Worm (Caenorhabditis elegans) whole organism, late embryonic: ENCODE data around the gene txt-9.

Source experiments
- C08G9.2 ChIP-seq: sonication (generic microtip); optimal IDR thresholded peaks from 2 replicates; lab custom pipeline; 2016; ENCODE audit warnings: mild to moderate bottlenecking, missing genetic modification characterization, moderate library complexity, missing compliant biosample characterization
- F13H6.1 ChIP-seq: sonication (generic microtip); optimal IDR thresholded peaks from 2 replicates; lab custom pipeline; 2016; ENCODE audit warnings: missing genetic modification characterization, missing compliant biosample characterization
- K02D7.2 ChIP-seq: sonication (generic microtip); optimal IDR thresholded peaks from 2 replicates; lab custom pipeline; 2017; ENCODE audit warnings: mild to moderate bottlenecking, missing genetic modification characterization, missing compliant biosample characterization
- ceh-14 ChIP-seq: sonication (generic microtip); optimal IDR thresholded peaks from 2 replicates; lab custom pipeline; 2016; ENCODE audit warnings: missing genotype, missing genetic modification characterization, missing compliant biosample characterization
- ceh-19 ChIP-seq: fragments of 200-800 bp; sonication (Bioruptor generic); optimal IDR thresholded peaks from 2 replicates; lab custom pipeline; 2018; ENCODE audit warnings: mild to moderate bottlenecking, missing genetic modification characterization, missing compliant biosample characterization
- ceh-2 ChIP-seq: sonication (generic microtip); optimal IDR thresholded peaks from 2 replicates; lab custom pipeline; 2016; ENCODE audit warnings: missing genotype, missing genetic modification characterization, missing compliant biosample characterization
- ceh-22 ChIP-seq: sonication (generic microtip); optimal IDR thresholded peaks from 2 replicates; lab custom pipeline; 2017; ENCODE audit warnings: missing biosample characterization, missing genetic modification characterization
- ceh-24 ChIP-seq: sonication (generic microtip); optimal IDR thresholded peaks from 2 replicates; lab custom pipeline; 2016; ENCODE audit warnings: mild to moderate bottlenecking, missing genetic modification characterization, missing compliant biosample characterization
- ceh-31 ChIP-seq: sonication (generic microtip); optimal IDR thresholded peaks from 2 replicates; lab custom pipeline; 2016; ENCODE audit warnings: missing genetic modification characterization, missing compliant biosample characterization
- ceh-45 ChIP-seq: fragments of 200-800 bp; sonication (Bioruptor generic); IDR thresholded peaks from 2 replicates; pipeline ENCODE4 v1.3.6; 2022; ENCODE audit warnings: missing genetic modification reagents, missing genetic modification characterization, missing compliant biosample characterization
- ceh-48 ChIP-seq: sonication (generic microtip); optimal IDR thresholded peaks from 2 replicates; lab custom pipeline; 2016; ENCODE audit warnings: missing genetic modification characterization, inconsistent platforms, missing compliant biosample characterization
- ceh-6 ChIP-seq: fragments of 200-800 bp; sonication (Bioruptor generic); optimal IDR thresholded peaks from 2 replicates; lab custom pipeline; 2018; ENCODE audit warnings: mild to moderate bottlenecking, missing genetic modification characterization, missing compliant biosample characterization
- che-1 ChIP-seq: sonication (generic microtip); optimal IDR thresholded peaks from 2 replicates; lab custom pipeline; 2016; ENCODE audit warnings: mild to moderate bottlenecking, missing genetic modification characterization, missing compliant biosample characterization
- dmd-4 ChIP-seq: sonication (generic microtip); optimal IDR thresholded peaks from 2 replicates; lab custom pipeline; 2016; ENCODE audit warnings: borderline replicate concordance, missing genetic modification characterization, missing compliant biosample characterization
- elt-2 ChIP-seq: sonication (generic microtip); optimal IDR thresholded peaks from 2 replicates; lab custom pipeline; 2016; ENCODE audit warnings: missing genetic modification reagents, missing genetic modification characterization, missing compliant biosample characterization
- elt-4 ChIP-seq: sonication (generic microtip); optimal IDR thresholded peaks from 2 replicates; lab custom pipeline; 2016; ENCODE audit warnings: missing genetic modification characterization, missing compliant biosample characterization
- eyg-1 ChIP-seq: sonication (generic microtip); optimal IDR thresholded peaks from 2 replicates; lab custom pipeline; 2016; ENCODE audit warnings: missing genotype, missing genetic modification characterization, missing compliant biosample characterization
- fax-1 ChIP-seq: sonication (generic microtip); optimal IDR thresholded peaks from 2 replicates; lab custom pipeline; 2016; ENCODE audit warnings: missing genotype, missing genetic modification characterization, missing compliant biosample characterization
- fkh-6 ChIP-seq: sonication (generic microtip); optimal IDR thresholded peaks from 2 replicates; lab custom pipeline; 2016; ENCODE audit warnings: missing genetic modification characterization, missing compliant biosample characterization
- gmeb-2 ChIP-seq: sonication (generic microtip); optimal IDR thresholded peaks from 2 replicates; lab custom pipeline; 2016; ENCODE audit warnings: missing genetic modification characterization, inconsistent platforms, missing compliant biosample characterization
- hlh-13 ChIP-seq: fragments of 200-800 bp; sonication (Bioruptor generic); optimal IDR thresholded peaks from 2 replicates; lab custom pipeline; 2018; ENCODE audit warnings: mild to moderate bottlenecking, missing genetic modification characterization, missing compliant biosample characterization
- hlh-15 ChIP-seq: sonication (generic microtip); optimal IDR thresholded peaks from 2 replicates; lab custom pipeline; 2016; ENCODE audit warnings: missing genetic modification characterization, missing compliant biosample characterization
- hlh-30 ChIP-seq: sonication (generic microtip); optimal IDR thresholded peaks from 2 replicates; lab custom pipeline; 2017; ENCODE audit warnings: antibody characterized with exemption, missing genetic modification characterization, missing compliant biosample characterization; ENCODE audit not compliant: insufficient read depth
- hlh-6 ChIP-seq: sonication (generic microtip); optimal IDR thresholded peaks from 2 replicates; lab custom pipeline; 2016; ENCODE audit warnings: missing genotype, missing genetic modification characterization, missing compliant biosample characterization
- lin-11 ChIP-seq: fragments of 200-800 bp; sonication (Bioruptor generic); optimal IDR thresholded peaks from 2 replicates; lab custom pipeline; 2018; ENCODE audit warnings: mild to moderate bottlenecking, missing genetic modification characterization, missing compliant biosample characterization
- nhr-11 ChIP-seq: fragments of 150-350 bp; optimal IDR thresholded peaks from 2 replicates; lab custom pipeline; 2014; ENCODE audit warnings: missing biosample characterization, missing genetic modification characterization
- nhr-232 ChIP-seq: sonication (generic microtip); optimal IDR thresholded peaks from 2 replicates; lab custom pipeline; 2016; ENCODE audit warnings: missing genetic modification characterization, missing compliant biosample characterization
- npax-4 ChIP-seq: sonication (generic microtip); optimal IDR thresholded peaks from 2 replicates; lab custom pipeline; 2016; ENCODE audit warnings: missing genetic modification characterization, missing compliant biosample characterization
- pat-9 ChIP-seq: fragments of 200-800 bp; sonication (Bioruptor generic); optimal IDR thresholded peaks from 2 replicates; lab custom pipeline; 2018; ENCODE audit warnings: mild to moderate bottlenecking, missing genetic modification characterization, moderate library complexity, missing compliant biosample characterization
- pha-2 ChIP-seq: sonication (generic microtip); optimal IDR thresholded peaks from 2 replicates; lab custom pipeline; 2017; ENCODE audit warnings: mild to moderate bottlenecking, missing genetic modification characterization, missing compliant biosample characterization
- pqm-1 ChIP-seq: sonication (generic microtip); optimal IDR thresholded peaks from 2 replicates; lab custom pipeline; 2016; ENCODE audit warnings: missing genetic modification characterization, missing compliant biosample characterization
- pros-1 ChIP-seq: fragments of 150-350 bp; optimal IDR thresholded peaks from 2 replicates; lab custom pipeline; 2014; ENCODE audit warnings: missing biosample characterization, missing genetic modification reagents, missing genetic modification characterization
- rnt-1 ChIP-seq: sonication (generic microtip); optimal IDR thresholded peaks from 2 replicates; lab custom pipeline; 2016; ENCODE audit warnings: missing genetic modification characterization, missing compliant biosample characterization
- sdc-2 ChIP-seq: sonication (generic microtip); optimal IDR thresholded peaks from 2 replicates; lab custom pipeline; 2016; ENCODE audit warnings: missing genotype, missing genetic modification characterization, missing compliant biosample characterization
- sox-4 ChIP-seq: sonication (generic microtip); optimal IDR thresholded peaks from 2 replicates; lab custom pipeline; 2017; ENCODE audit warnings: mild to moderate bottlenecking, missing genetic modification characterization, inconsistent platforms, missing compliant biosample characterization
- syd-9 ChIP-seq: sonication (generic microtip); optimal IDR thresholded peaks from 2 replicates; lab custom pipeline; 2016; ENCODE audit warnings: mild to moderate bottlenecking, missing genetic modification characterization, moderate library complexity, missing compliant biosample characterization
- tbx-2 ChIP-seq: sonication (generic microtip); optimal IDR thresholded peaks from 2 replicates; lab custom pipeline; 2016; ENCODE audit warnings: missing genetic modification characterization, missing compliant biosample characterization
- tbx-7 ChIP-seq: sonication (generic microtip); optimal IDR thresholded peaks from 2 replicates; lab custom pipeline; 2016; ENCODE audit warnings: missing genotype, missing genetic modification characterization, missing compliant biosample characterization
- ttx-3 ChIP-seq: sonication (generic microtip); optimal IDR thresholded peaks from 2 replicates; lab custom pipeline; 2016; ENCODE audit warnings: missing genetic modification reagents, missing genetic modification characterization, missing compliant biosample characterization
- unc-3 ChIP-seq, 2 experiments: fragments of 200-800 bp in 1 of 2; sonication (Bioruptor generic) in 1 of 2; sonication (generic microtip) in 1 of 2; conservative IDR thresholded peaks in 1 of 2; optimal IDR thresholded peaks in 1 of 2; 2 replicates each; pipeline versions ENCODE4 v1.3.6 to Lab custom; 2016 to 2022; ENCODE audit warnings: missing compliant biosample characterization in 2 of 2, missing genetic modification characterization in 2 of 2, missing genetic modification reagents in 1 of 2
- unc-42 ChIP-seq: sonication (generic microtip); optimal IDR thresholded peaks from 2 replicates; lab custom pipeline; 2016; ENCODE audit warnings: missing genotype, missing genetic modification characterization, missing compliant biosample characterization
- unc-55 ChIP-seq: sonication (generic microtip); optimal IDR thresholded peaks from 2 replicates; lab custom pipeline; 2017; ENCODE audit warnings: missing biosample characterization, missing genetic modification reagents, missing genetic modification characterization
- unc-86 ChIP-seq: sonication (generic microtip); optimal IDR thresholded peaks from 2 replicates; lab custom pipeline; 2016; ENCODE audit warnings: missing genetic modification characterization, missing compliant biosample characterization
- ztf-16 ChIP-seq: sonication (generic microtip); optimal IDR thresholded peaks from 2 replicates; lab custom pipeline; 2017; ENCODE audit warnings: missing genetic modification characterization, missing compliant biosample characterization

Gene txt-9

DNA sequence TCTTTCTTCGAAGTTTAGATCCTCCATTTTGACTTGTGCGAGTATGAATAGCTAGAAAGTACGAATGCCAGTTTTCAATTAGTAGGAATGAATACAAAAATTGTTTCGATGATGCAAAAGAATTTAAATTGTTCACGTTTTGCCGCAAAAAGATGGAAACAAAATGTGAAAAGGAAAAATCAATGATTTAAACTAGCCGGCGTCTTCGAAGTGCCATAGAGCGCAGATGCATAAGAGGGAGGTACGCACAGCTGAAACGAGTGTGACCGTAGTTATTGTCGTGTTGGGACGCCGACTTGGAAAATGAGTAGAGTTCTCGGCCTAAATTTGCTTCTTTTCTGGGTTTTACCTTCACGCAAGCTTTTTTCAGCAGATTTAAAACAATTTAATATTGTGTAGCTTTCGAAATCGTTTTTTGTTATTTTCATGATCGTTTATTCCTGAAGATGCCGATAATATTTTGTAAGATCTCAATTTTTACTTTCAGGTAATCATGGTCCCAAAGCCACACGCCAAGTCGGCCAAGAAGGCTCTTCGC, 30.4 kb upstream of the txt-9 start, which contains the start of the genes ify-1 and rpl-22 (continued):
- TF ChIP-seq sdc-2 (peak; percentile 34), hlh-30 (peak; percentile 71), sox-4 (tag; lab: Kevin White, UChicago) (peak; percentile 35), elt-2 (tag; lab: Kevin White, UChicago) (peak; percentile 99), hlh-15 (tag; lab: Kevin White, UChicago) (no peak), ceh-6 (GFP tag; lab: Kevin White, UChicago) (no peak), eyg-1 (no peak), pros-1 (tag; lab: Kevin White, UChicago) (peak; percentile 73), elt-4 (tag; lab: Kevin White, UChicago) (no peak), C08G9.2 (tag; lab: Kevin White, UChicago) (peak; percentile 54), F13H6.1 (tag; lab: Kevin White, UChicago) (no peak), unc-42 (tag; lab: Kevin White, UChicago) (peak; percentile 82), pha-2 (no peak), tbx-7 (no peak), dmd-4 (tag; lab: Kevin White, UChicago) (no peak), tbx-2 (tag; lab: Kevin White, UChicago) (peak; percentile 70), unc-86 (tag; lab: Kevin White, UChicago) (peak; percentile 61), hlh-6 (no peak), ceh-22 (tag; lab: Kevin White, UChicago) (no peak), ceh-2 (tag; lab: Kevin White, UChicago) (peak; percentile 16), ceh-45 (no peak), ceh-14 (tag; lab: Kevin White, UChicago) (no peak), fkh-6 (tag; lab: Kevin White, UChicago) (no peak), npax-4 (no peak), hlh-13 (no peak), nhr-11 (tag; lab: Kevin White, UChicago) (no peak), ceh-48 (tag; lab: Kevin White, UChicago) (peak; percentile 97), ztf-16 (tag; lab: Kevin White, UChicago) (peak; percentile 33), pat-9 (tag; lab: Kevin White, UChicago) (no peak), K02D7.2 (no peak), unc-3 (GFP tag; conservative IDR thresholded peaks at IDR 0.05; lab: Robert Waterston, UW) (no peak), unc-3 (tag; optimal IDR thresholded peaks at IDR 0.05; lab: Kevin White, UChicago) (no peak), ceh-19 (GFP tag; lab: Kevin White, UChicago) (peak; percentile 20), fax-1 (tag; lab: Kevin White, UChicago) (peak; percentile 22), ceh-31 (tag; lab: Kevin White, UChicago) (peak; percentile 87), unc-55 (GFP tag; lab: Kevin White, UChicago) (peak; percentile 71)

DNA sequence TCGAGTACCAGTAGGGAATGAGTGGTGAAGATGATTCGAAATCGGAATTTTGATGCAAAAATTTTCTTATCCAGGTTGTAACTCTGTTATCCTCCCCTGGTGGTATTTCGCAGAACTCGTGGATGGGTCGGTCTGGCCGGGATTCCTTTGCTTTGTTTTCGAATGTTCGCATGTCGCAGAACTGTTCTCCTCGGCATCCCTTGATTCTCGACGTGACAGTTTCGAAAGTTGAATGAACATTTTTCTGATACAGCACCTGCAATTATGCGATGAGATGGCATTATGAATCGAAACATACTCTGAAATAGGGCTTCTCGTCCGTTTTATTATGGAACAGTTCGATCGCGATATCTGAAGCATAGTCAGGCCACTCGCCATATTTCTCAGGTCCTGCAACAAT, 29.3 kb upstream of the txt-9 start:
- TF ChIP-seq unc-86 (tag; lab: Kevin White, UChicago) (no peak), rnt-1 (tag; lab: Kevin White, UChicago) (no peak), hlh-30 (no peak), fkh-6 (tag; lab: Kevin White, UChicago) (no peak), gmeb-2 (tag; lab: Kevin White, UChicago) (no peak), pha-2 (no peak), ceh-24 (tag; lab: Kevin White, UChicago) (no peak), unc-42 (tag; lab: Kevin White, UChicago) (no peak), unc-55 (GFP tag; lab: Kevin White, UChicago) (no peak), ceh-45 (no peak), ceh-31 (tag; lab: Kevin White, UChicago) (no peak), pqm-1 (no peak), C08G9.2 (tag; lab: Kevin White, UChicago) (no peak)

DNA sequence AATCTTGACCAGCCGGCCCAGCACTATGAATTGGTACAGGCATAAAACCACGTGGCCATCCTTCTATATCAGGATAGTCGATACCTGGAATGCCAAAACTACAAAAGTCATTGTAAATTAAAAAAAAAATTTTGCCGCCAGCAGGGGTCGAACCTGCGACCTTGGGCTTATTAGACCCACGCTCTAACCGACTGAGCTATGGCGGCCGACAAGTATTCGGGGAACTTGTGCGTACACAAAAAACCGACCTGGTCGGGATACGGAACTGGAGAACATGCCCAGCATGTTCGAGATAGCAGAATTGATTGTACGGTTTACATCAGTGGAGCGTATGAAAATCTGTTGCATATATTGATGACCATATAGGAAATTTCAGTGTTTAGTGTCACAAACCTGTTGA, 28.3 kb upstream of the txt-9 start:
- TF ChIP-seq nhr-232 = peak; percentile 35
- peak; percentile 46 for TF ChIP-seq che-1 (tag; lab: Kevin White, UChicago)
- TF ChIP-seq gmeb-2 (tag; lab: Kevin White, UChicago) = no peak
- peak; percentile 33 for TF ChIP-seq hlh-6
- peak; percentile 44 for TF ChIP-seq ztf-16 (tag; lab: Kevin White, UChicago)
- TF ChIP-seq F13H6.1 (tag; lab: Kevin White, UChicago) = no peak
- TF ChIP-seq elt-4 (tag; lab: Kevin White, UChicago) = no peak
- peak; percentile 9 for TF ChIP-seq sox-4 (tag; lab: Kevin White, UChicago)
- peak; percentile 12 for TF ChIP-seq ttx-3 (tag; lab: Kevin White, UChicago)
- peak; percentile 3 for TF ChIP-seq fax-1 (tag; lab: Kevin White, UChicago)
- no peak for TF ChIP-seq syd-9 (tag; lab: Kevin White, UChicago)
- TF ChIP-seq elt-2 (tag; lab: Kevin White, UChicago) = peak; percentile 96
- TF ChIP-seq ceh-2 (tag; lab: Kevin White, UChicago) = no peak
- TF ChIP-seq tbx-7 = no peak
- no peak for TF ChIP-seq K02D7.2
- no peak for TF ChIP-seq lin-11 (tag; lab: Kevin White, UChicago)
